Worm (Caenorhabditis elegans): ENCODE results near the gene smc-4.

smc-4 gene

DNA sequence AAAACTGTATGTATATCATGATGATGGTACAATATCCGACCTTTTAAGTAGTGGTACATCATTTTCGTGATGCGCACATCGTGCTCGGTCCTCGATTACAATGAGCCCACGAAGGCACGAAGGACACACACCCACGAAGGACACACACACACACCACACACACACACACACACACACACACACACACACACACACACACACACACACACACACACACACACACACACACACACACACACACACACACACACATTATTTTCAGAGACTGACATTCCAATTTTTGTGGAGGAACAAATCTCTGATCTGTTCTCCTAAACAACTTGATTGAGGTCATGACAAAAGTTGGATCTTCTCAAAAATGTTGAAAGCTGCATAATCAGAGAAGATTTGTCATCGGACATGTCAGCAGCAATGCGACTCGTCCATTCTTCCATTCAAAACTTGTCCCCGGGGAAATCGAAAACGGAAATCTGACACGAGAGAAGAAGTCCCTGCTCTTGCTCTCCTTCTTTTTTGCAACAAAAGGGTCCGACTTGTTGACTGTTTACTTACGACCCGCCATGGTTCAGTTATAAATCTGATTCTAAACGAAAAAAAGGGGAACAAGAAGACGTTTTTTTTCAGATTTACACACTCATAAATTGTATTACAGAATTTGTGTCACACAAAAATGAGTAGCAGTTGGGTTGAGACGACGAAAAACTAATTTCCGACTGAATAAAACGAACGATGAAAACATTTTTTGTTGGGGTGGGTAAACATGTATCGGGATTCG, 39.0 kb downstream of the smc-4 start:
- TF ChIP-seq blmp-1 (tag; optimal IDR thresholded peaks at IDR 0.05; ENCODE audit: insufficient read depth) (no peak), nhr-237 (tag; optimal IDR thresholded peaks at IDR 0.05) (no peak), nhr-23 (tag; optimal IDR thresholded peaks at IDR 0.05) (no peak)

DNA sequence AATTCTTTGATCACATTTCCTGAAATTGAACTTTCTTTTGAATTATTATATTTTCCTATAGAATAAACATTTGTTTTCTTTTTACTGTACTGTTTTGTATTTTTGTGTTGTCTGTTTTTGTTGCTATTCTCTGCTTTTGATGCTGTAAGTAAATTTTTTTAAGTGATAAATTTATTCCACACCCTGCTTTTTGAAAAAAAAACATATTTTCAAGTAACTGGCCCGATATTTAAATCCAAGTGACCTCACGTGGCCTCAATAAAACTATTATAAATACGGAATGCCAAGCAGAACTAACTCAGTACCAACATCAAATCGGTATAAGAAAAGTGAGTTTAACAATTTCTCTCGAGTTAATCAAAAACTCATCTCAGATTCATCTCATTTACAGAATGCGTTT, 40.9 kb downstream of the smc-4 start, which contains the start of gene clec-151:
Gene clec-151, plus strand, starts transcription at position 301 of the 400 bp plus-strand sequence.
- no peak for TF ChIP-seq alr-1 (tag; optimal IDR thresholded peaks at IDR 0.05)
- TF ChIP-seq skn-1 (tag; optimal IDR thresholded peaks at IDR 0.05) = no peak
- no peak for TF ChIP-seq gmeb-1 (tag; optimal IDR thresholded peaks at IDR 0.05)
- no peak for TF ChIP-seq ztf-1 (GFP tag; conservative IDR thresholded peaks at IDR 0.05)
- TF ChIP-seq C34F6.9 (tag; optimal IDR thresholded peaks at IDR 0.05) = no peak
- TF ChIP-seq nhr-129 (tag; optimal IDR thresholded peaks at IDR 0.05) = no peak
- TF ChIP-seq mbf-1 (tag; optimal IDR thresholded peaks at IDR 0.05) = no peak
- no peak for TF ChIP-seq lin-13 (GFP tag; optimal IDR thresholded peaks at IDR 0.05)
- TF ChIP-seq sma-3 (GFP tag; optimal IDR thresholded peaks at IDR 0.05) = no peak
- no peak for TF ChIP-seq lin-39 (tag; optimal IDR thresholded peaks at IDR 0.05)
- no peak for TF ChIP-seq nhr-237 (tag; optimal IDR thresholded peaks at IDR 0.05)
- no peak for TF ChIP-seq unc-62 (GFP tag; optimal IDR thresholded peaks at IDR 0.05)
- no peak for TF ChIP-seq peb-1 (tag; optimal IDR thresholded peaks at IDR 0.05)
- no peak for TF ChIP-seq ZK546.5 (tag; optimal IDR thresholded peaks at IDR 0.05)
- no peak for TF ChIP-seq elt-1 (tag; optimal IDR thresholded peaks at IDR 0.05)
- no peak for TF ChIP-seq snpc-4 (tag; optimal IDR thresholded peaks at IDR 0.05)

DNA sequence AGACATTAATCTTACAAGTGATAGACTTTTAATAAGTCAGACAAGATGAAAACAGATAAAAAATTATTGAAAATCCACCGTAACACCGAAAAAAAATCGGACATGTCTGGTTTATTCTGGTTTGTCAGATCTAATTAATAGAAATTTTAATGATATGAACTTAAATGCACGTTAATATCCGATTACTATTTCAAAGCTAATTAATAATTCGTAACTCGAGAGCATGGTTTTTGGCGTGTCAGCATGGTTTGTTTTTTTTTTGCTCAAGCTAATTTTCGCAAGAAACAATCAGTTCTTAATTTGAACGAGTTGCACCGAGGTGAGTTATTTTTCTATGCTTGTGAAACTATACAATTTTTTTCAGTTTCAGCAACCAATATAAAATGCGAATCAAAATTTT, 47.6 kb downstream of the smc-4 start, which contains the start of gene clec-153:
Gene clec-153, plus strand, starts transcription at position 301 of the 400 bp plus-strand sequence.
- no peak for TF ChIP-seq skn-1 (tag; optimal IDR thresholded peaks at IDR 0.05)
- TF ChIP-seq nhr-10 (tag; optimal IDR thresholded peaks at IDR 0.05) = no peak
- TF ChIP-seq ZK546.5 (tag; optimal IDR thresholded peaks at IDR 0.05) = no peak
- TF ChIP-seq sma-3 (GFP tag; optimal IDR thresholded peaks at IDR 0.05) = no peak
- no peak for TF ChIP-seq F13H6.1 (tag; optimal IDR thresholded peaks at IDR 0.05)
